Fruit fly (Drosophila melanogaster) whole organism, embryonic: ENCODE data around the gene Cpr78Cb.
A peak's percentile ranks its signal among the peaks of the same experiment; 100 is the strongest.

Experiments used
- CG10267 ChIP-seq: fragments of 200-800 bp; sonication (Bioruptor generic); optimal IDR thresholded peaks from 2 replicates; lab custom pipeline; 2018; ENCODE audit warnings: missing biosample characterization, mild to moderate bottlenecking, missing genetic modification characterization, moderate library complexity
- CG11093 ChIP-seq: fragments of 200-800 bp; sonication (Bioruptor generic); IDR thresholded peaks from 3 replicates; pipeline ENCODE4 v1.3.6; 2022; ENCODE audit warnings: missing biosample characterization, missing genetic modification characterization
- CG12299 ChIP-seq: fragments of 200-800 bp; sonication (Bioruptor generic); optimal IDR thresholded peaks from 2 replicates; lab custom pipeline; 2018; ENCODE audit warnings: missing biosample characterization, mild to moderate bottlenecking, missing genetic modification characterization
- CG14441 ChIP-seq: fragments of 200-800 bp; sonication (Bioruptor generic); IDR thresholded peaks from 2 replicates; pipeline ENCODE4 v1.3.6; 2022; ENCODE audit warnings: missing biosample characterization, missing genetic modification characterization
- CG14860 ChIP-seq: fragments of 200-800 bp; sonication (Bioruptor generic); IDR thresholded peaks from 3 replicates; pipeline ENCODE4 v1.3.6; 2022; ENCODE audit warnings: missing biosample characterization, missing genetic modification characterization; ENCODE audit not compliant: partially characterized antibody
- CG17328 ChIP-seq: fragments of 200-800 bp; sonication (Bioruptor generic); IDR thresholded peaks from 2 replicates; pipeline ENCODE4 v1.3.6; 2022; ENCODE audit warnings: missing biosample characterization, missing genetic modification characterization
- CG1792 ChIP-seq: fragments of 200-800 bp; sonication (Bioruptor generic); optimal IDR thresholded peaks from 2 replicates; lab custom pipeline; 2016; ENCODE audit warnings: missing biosample characterization, missing genetic modification characterization
- CG3407 ChIP-seq: fragments of 200-800 bp; sonication (Bioruptor generic); optimal IDR thresholded peaks from 2 replicates; lab custom pipeline; 2018; ENCODE audit warnings: missing biosample characterization, mild to moderate bottlenecking, missing genetic modification characterization
- CG34224 ChIP-seq: fragments of 200-800 bp; sonication (Bioruptor generic); IDR thresholded peaks from 3 replicates; pipeline ENCODE4 v1.3.6; 2022; ENCODE audit warnings: missing biosample characterization, missing genetic modification characterization; ENCODE audit not compliant: partially characterized antibody
- CG3838 ChIP-seq: fragments of 200-800 bp; sonication (Bioruptor generic); optimal IDR thresholded peaks from 3 replicates; lab custom pipeline; 2016; ENCODE audit warnings: missing biosample characterization, missing genetic modification characterization
- CG4328 ChIP-seq: fragments of 200-800 bp; sonication (Bioruptor generic); optimal IDR thresholded peaks from 3 replicates; lab custom pipeline; 2017; ENCODE audit warnings: missing biosample characterization, missing genetic modification reagents, missing genetic modification characterization
- CG4820 ChIP-seq: fragments of 200-800 bp; sonication (Bioruptor generic); optimal IDR thresholded peaks from 3 replicates; lab custom pipeline; 2016; ENCODE audit warnings: missing biosample characterization, missing genetic modification characterization
- CG6791 ChIP-seq: fragments of 200-800 bp; sonication (Bioruptor generic); IDR thresholded peaks from 3 replicates; pipeline ENCODE4 v1.3.6; 2022; ENCODE audit warnings: missing biosample characterization, missing genetic modification characterization; ENCODE audit not compliant: partially characterized antibody
- CG6813 ChIP-seq: fragments of 200-800 bp; sonication (Bioruptor generic); optimal IDR thresholded peaks from 2 replicates; lab custom pipeline; 2017; ENCODE audit warnings: missing biosample characterization, missing genetic modification characterization, mild to moderate bottlenecking, moderate library complexity, missing genetic modification reagents
- CG7839 ChIP-seq: fragments of 200-800 bp; sonication (Bioruptor generic); optimal IDR thresholded peaks from 3 replicates; lab custom pipeline; 2018; ENCODE audit warnings: missing biosample characterization, mild to moderate bottlenecking, missing genetic modification characterization, moderate library complexity
- CG7963 ChIP-seq: fragments of 200-800 bp; sonication (Bioruptor generic); IDR thresholded peaks from 3 replicates; pipeline ENCODE4 v1.3.6; 2022; ENCODE audit warnings: missing biosample characterization, missing genetic modification characterization; ENCODE audit not compliant: partially characterized antibody
- CG7987 ChIP-seq: fragments of 200-800 bp; sonication (Bioruptor generic); optimal IDR thresholded peaks from 2 replicates; lab custom pipeline; 2018; ENCODE audit warnings: missing biosample characterization, mild to moderate bottlenecking, missing genetic modification characterization, moderate library complexity
- CG8089 ChIP-seq: fragments of 200-800 bp; sonication (Bioruptor generic); optimal IDR thresholded peaks from 3 replicates; lab custom pipeline; 2016; ENCODE audit warnings: missing biosample characterization, missing genetic modification characterization
- D19A ChIP-seq: fragments of 200-800 bp; optimal IDR thresholded peaks from 3 replicates; lab custom pipeline; 2019; ENCODE audit warnings: missing biosample characterization, mild to moderate bottlenecking, missing genetic modification characterization, moderate library complexity
- E2f1 ChIP-seq: fragments of 200-800 bp; sonication (Bioruptor generic); IDR thresholded peaks from 2 replicates; pipeline ENCODE4 v1.3.6; 2022; ENCODE audit warnings: missing biosample characterization, missing genetic modification characterization
- Eip74EF ChIP-seq, 2 experiments: fragments of 200-800 bp in 1 of 2; fragments of >200 bp in 1 of 2; sonication (Bioruptor generic) in 1 of 2; optimal IDR thresholded peaks; 2 replicates each; lab custom pipeline; 2017 to 2019; ENCODE audit warnings: missing biosample characterization in 2 of 2, missing genetic modification characterization in 2 of 2, mild to moderate bottlenecking in 1 of 2, moderate library complexity in 1 of 2
- Elba2 ChIP-seq: fragments of 200-800 bp; sonication (Bioruptor generic); optimal IDR thresholded peaks from 3 replicates; lab custom pipeline; 2016; ENCODE audit warnings: missing biosample characterization, missing genetic modification characterization
- HHEX ChIP-seq: fragments of 200-800 bp; sonication (Bioruptor generic); optimal IDR thresholded peaks from 3 replicates; lab custom pipeline; 2017; ENCODE audit warnings: missing biosample characterization, mild to moderate bottlenecking, missing genetic modification characterization, missing genetic modification reagents
- HLH3B ChIP-seq: fragments of 200-800 bp; sonication (Bioruptor generic); IDR thresholded peaks from 2 replicates; pipeline ENCODE4 v1.3.6; 2022; ENCODE audit warnings: missing biosample characterization, missing genetic modification characterization
- Kr ChIP-seq: fragments of 200-800 bp; sonication (Bioruptor generic); optimal IDR thresholded peaks from 2 replicates; lab custom pipeline; 2017; ENCODE audit warnings: missing biosample characterization, mild to moderate bottlenecking, missing genetic modification characterization
- Lhr ChIP-seq: fragments of 200-800 bp; sonication (Bioruptor generic); optimal IDR thresholded peaks from 3 replicates; lab custom pipeline; 2017; ENCODE audit warnings: mild to moderate bottlenecking, missing biosample characterization, missing genetic modification reagents, missing genetic modification characterization
- Mrtf ChIP-seq: fragments of 200-800 bp; sonication (Bioruptor generic); IDR thresholded peaks from 3 replicates; pipeline ENCODE4 v1.3.6; 2022; ENCODE audit warnings: missing biosample characterization, missing genetic modification characterization
- Sry-δ ChIP-seq: fragments of 200-800 bp; sonication (Bioruptor generic); optimal IDR thresholded peaks from 2 replicates; lab custom pipeline; 2016; ENCODE audit warnings: missing biosample characterization, missing genetic modification characterization
- YL-1 ChIP-seq: fragments of 200-800 bp; sonication (Bioruptor generic); optimal IDR thresholded peaks from 3 replicates; lab custom pipeline; 2017; ENCODE audit warnings: missing biosample characterization, mild to moderate bottlenecking, missing genetic modification characterization
- ara ChIP-seq: fragments of 200-800 bp; sonication (Bioruptor generic); IDR thresholded peaks from 2 replicates; pipeline ENCODE4 v1.3.6; 2022; ENCODE audit warnings: missing biosample characterization, missing genetic modification characterization
- ash1 ChIP-seq: fragments of 200-800 bp; sonication (Bioruptor generic); optimal IDR thresholded peaks from 2 replicates; lab custom pipeline; 2018; ENCODE audit warnings: missing biosample characterization, mild to moderate bottlenecking, missing genetic modification characterization
- cg ChIP-seq: fragments of 200-800 bp; sonication (Bioruptor generic); optimal IDR thresholded peaks from 3 replicates; lab custom pipeline; 2019; ENCODE audit warnings: missing biosample characterization, mild to moderate bottlenecking, missing genetic modification characterization, moderate library complexity
- chif ChIP-seq, 2 experiments: fragments of 200-800 bp; sonication (Bioruptor generic); optimal IDR thresholded peaks; 3 replicates each; lab custom pipeline; 2016; ENCODE audit warnings: missing biosample characterization in 2 of 2, missing genetic modification characterization in 2 of 2
- croc ChIP-seq: fragments of 200-800 bp; sonication (Bioruptor generic); conservative IDR thresholded peaks from 3 replicates; pipeline ENCODE4 v1.3.6; 2022; ENCODE audit warnings: missing biosample characterization, missing genetic modification characterization
- crp ChIP-seq, 2 experiments: fragments of 200-800 bp; sonication (Bioruptor generic); optimal IDR thresholded peaks; 2 replicates in 1 of 2; 3 replicates in 1 of 2; lab custom pipeline; 2017; ENCODE audit warnings: missing biosample characterization in 2 of 2, missing genetic modification characterization in 2 of 2, mild to moderate bottlenecking in 1 of 2, moderate library complexity in 1 of 2
- dan ChIP-seq: fragments of 200-800 bp; sonication (Bioruptor generic); IDR thresholded peaks from 2 replicates; pipeline ENCODE4 v1.3.6; 2022; ENCODE audit warnings: missing biosample characterization, missing genetic modification characterization
- en ChIP-seq: fragments of 200-800 bp; sonication (Bioruptor generic); optimal IDR thresholded peaks from 2 replicates; lab custom pipeline; 2016; ENCODE audit warnings: missing biosample characterization, missing genetic modification characterization
- gcm2 ChIP-seq: fragments of 200-800 bp; sonication (Bioruptor generic); optimal IDR thresholded peaks from 2 replicates; lab custom pipeline; 2016; ENCODE audit warnings: missing biosample characterization, missing genetic modification characterization
- gem ChIP-seq: fragments of 200-800 bp; sonication (Bioruptor generic); optimal IDR thresholded peaks from 2 replicates; lab custom pipeline; 2019; ENCODE audit warnings: missing biosample characterization, mild to moderate bottlenecking, missing genetic modification characterization, moderate library complexity
- gsb-n ChIP-seq: fragments of 200-800 bp; sonication (Bioruptor generic); optimal IDR thresholded peaks from 3 replicates; lab custom pipeline; 2018; ENCODE audit warnings: missing biosample characterization, mild to moderate bottlenecking, missing genetic modification characterization
- hb ChIP-seq: fragments of 200-800 bp; sonication (Bioruptor generic); IDR thresholded peaks from 3 replicates; pipeline ENCODE4 v1.3.6; 2022; ENCODE audit warnings: missing biosample characterization, missing genetic modification characterization; ENCODE audit not compliant: partially characterized antibody
- insv ChIP-seq, 2 experiments: fragments of 200-800 bp; sonication (Bioruptor generic); optimal IDR thresholded peaks; 3 replicates each; lab custom pipeline; 2016 to 2018; ENCODE audit warnings: missing biosample characterization in 2 of 2, missing genetic modification characterization in 2 of 2
- mam ChIP-seq: fragments of 200-800 bp; sonication (Bioruptor generic); optimal IDR thresholded peaks from 3 replicates; lab custom pipeline; 2016; ENCODE audit warnings: missing biosample characterization, missing genetic modification characterization
- odd ChIP-seq: fragments of 200-800 bp; sonication (Bioruptor generic); optimal IDR thresholded peaks from 2 replicates; lab custom pipeline; 2017; ENCODE audit warnings: missing biosample characterization, mild to moderate bottlenecking, missing genetic modification characterization
- peb ChIP-seq: fragments of 200-800 bp; sonication (Bioruptor generic); IDR thresholded peaks from 2 replicates; pipeline ENCODE4 v1.3.6; 2022; ENCODE audit warnings: missing biosample characterization, missing genetic modification characterization
- tap ChIP-seq: fragments of 200-800 bp; optimal IDR thresholded peaks from 3 replicates; lab custom pipeline; 2019; ENCODE audit warnings: missing biosample characterization, mild to moderate bottlenecking, missing genetic modification characterization, moderate library complexity
- tgo ChIP-seq: fragments of 200-800 bp; sonication (Bioruptor generic); IDR thresholded peaks from 3 replicates; pipeline ENCODE4 v1.3.6; 2022; ENCODE audit warnings: missing biosample characterization, missing genetic modification characterization
- tio ChIP-seq: fragments of 200-800 bp; sonication (Bioruptor generic); optimal IDR thresholded peaks from 2 replicates; lab custom pipeline; 2017; ENCODE audit warnings: missing biosample characterization, missing genetic modification characterization, inconsistent platforms
- tna ChIP-seq: fragments of 200-800 bp; sonication (Bioruptor generic); IDR thresholded peaks from 2 replicates; pipeline ENCODE4 v1.3.6; 2022; ENCODE audit warnings: missing biosample characterization, missing genetic modification characterization; ENCODE audit not compliant: partially characterized antibody
- wor ChIP-seq: fragments of 200-800 bp; sonication (Bioruptor generic); IDR thresholded peaks from 2 replicates; pipeline ENCODE4 v1.3.6; 2022; ENCODE audit warnings: missing biosample characterization, missing genetic modification characterization

The Cpr78Cb gene

dm6 chr3L:21251381-21251780 lies 42.9 kb upstream of the Cpr78Cb start (continued):
- TF ChIP-seq dan (GFP tag; lab: Robert Waterston, UW), result no peak
- no peak for TF ChIP-seq Elba2
- 0 out of 3 replicates have a peak, but pooled peaks have one; percentile 49 for TF ChIP-seq Mrtf (GFP tag; lab: Robert Waterston, UW)
- peak; percentile 27 for TF ChIP-seq gem (tag; lab: Kevin White, UChicago)
- TF ChIP-seq chif (GFP tag; optimal IDR thresholded peaks at IDR 0.05; lab: Kevin White, UChicago), result no peak
- no peak for TF ChIP-seq CG7987 (GFP tag; lab: Kevin White, UChicago)
- peak; percentile 34; the same call in 1 of the 2 replicates for TF ChIP-seq E2f1 (GFP tag; lab: Robert Waterston, UW)
- TF ChIP-seq CG7839 (tag; lab: Kevin White, UChicago), result no peak
- TF ChIP-seq CG11093 (GFP tag; lab: Robert Waterston, UW), result no peak
- TF ChIP-seq D19A (tag; lab: Kevin White, UChicago), result no peak
- TF ChIP-seq tgo (GFP tag; lab: Robert Waterston, UW), result no peak
- no peak for TF ChIP-seq insv (GFP tag; optimal IDR thresholded peaks at IDR 0.05; lab: Kevin White, UChicago)
- no peak for TF ChIP-seq Kr (GFP tag; lab: Kevin White, UChicago)
- peak; percentile 7 for TF ChIP-seq CG4820 (GFP tag; lab: Kevin White, UChicago)
- TF ChIP-seq CG12299 (tag; lab: Kevin White, UChicago), result no peak
- peak; percentile 64 for TF ChIP-seq CG14441 (GFP tag; lab: Robert Waterston, UW)
- no peak for TF ChIP-seq CG3838 (GFP tag; lab: Kevin White, UChicago)
- TF ChIP-seq YL-1 (GFP tag; lab: Kevin White, UChicago), result no peak
- no peak for TF ChIP-seq gcm2 (GFP tag; lab: Kevin White, UChicago)
- TF ChIP-seq odd (GFP tag; lab: Kevin White, UChicago), result no peak
- TF ChIP-seq CG3407 (GFP tag; lab: Kevin White, UChicago), result no peak
- TF ChIP-seq CG7963 (GFP tag; lab: Robert Waterston, UW), result no peak
- no peak for TF ChIP-seq ash1 (GFP tag; lab: Kevin White, UChicago)
- TF ChIP-seq tap, result no peak
- no peak for TF ChIP-seq Sry-δ (GFP tag; lab: Kevin White, UChicago)
- TF ChIP-seq CG14860 (GFP tag; lab: Robert Waterston, UW), result no peak
- TF ChIP-seq CG34224 (GFP tag; lab: Robert Waterston, UW), result no peak
- TF ChIP-seq CG6791, result no peak
- no peak for TF ChIP-seq CG8089
- no peak for TF ChIP-seq wor (GFP tag; lab: Robert Waterston, UW)
- no peak for TF ChIP-seq CG10267 (tag; lab: Kevin White, UChicago)
- TF ChIP-seq CG4328 (GFP tag; lab: Kevin White, UChicago), result no peak
- TF ChIP-seq tna (GFP tag; lab: Robert Waterston, UW), result no peak
- no peak for TF ChIP-seq CG1792 (GFP tag; lab: Kevin White, UChicago)
- TF ChIP-seq gsb-n (tag; lab: Kevin White, UChicago), result no peak
- no peak for TF ChIP-seq croc (GFP tag; lab: Robert Waterston, UW)
- TF ChIP-seq HLH3B, result no peak
- no peak for TF ChIP-seq Lhr (GFP tag; lab: Kevin White, UChicago)
- no peak for TF ChIP-seq crp (GFP tag; optimal IDR thresholded peaks at IDR 0.05; lab: Kevin White, UChicago)
- TF ChIP-seq ara, result no peak
- TF ChIP-seq peb (GFP tag; lab: Robert Waterston, UW), result peak; percentile 18; the same call in 1 of the 2 replicates
- no peak for TF ChIP-seq en (GFP tag; lab: Kevin White, UChicago)
- TF ChIP-seq CG6813 (GFP tag; lab: Kevin White, UChicago), result no peak
- TF ChIP-seq hb (GFP tag; lab: Robert Waterston, UW), result no peak
- no peak for TF ChIP-seq tio (GFP tag; lab: Kevin White, UChicago)
- TF ChIP-seq Eip74EF (GFP tag; optimal IDR thresholded peaks at IDR 0.05; lab: Kevin White, UChicago), result no peak
- peak; percentile 18 for TF ChIP-seq HHEX (GFP tag; lab: Kevin White, UChicago)
- TF ChIP-seq CG17328 (GFP tag; lab: Robert Waterston, UW), result peak; percentile 17; the same call in 1 of the 2 replicates
- TF ChIP-seq cg (GFP tag; lab: Kevin White, UChicago), result no peak
- no peak for TF ChIP-seq mam
